Worm (Caenorhabditis elegans): ENCODE data around the gene F35E8.6.

- no peak for TF ChIP-seq skn-1 (tag; optimal IDR thresholded peaks at IDR 0.05)
- no peak for TF ChIP-seq elt-3 (tag; optimal IDR thresholded peaks at IDR 0.05)
- TF ChIP-seq ceh-16 (tag; optimal IDR thresholded peaks at IDR 0.05) = no peak
- no peak for TF ChIP-seq dmd-4 (tag; optimal IDR thresholded peaks at IDR 0.05)
- no peak for TF ChIP-seq egl-27 (tag; optimal IDR thresholded peaks at IDR 0.05)
- TF ChIP-seq mab-5 (tag; optimal IDR thresholded peaks at IDR 0.05) = no peak
- TF ChIP-seq lin-39 (tag; optimal IDR thresholded peaks at IDR 0.05) = no peak
- TF ChIP-seq unc-39 (tag; optimal IDR thresholded peaks at IDR 0.05) = no peak
- no peak for TF ChIP-seq R02D3.7 (tag; optimal IDR thresholded peaks at IDR 0.05)
These were observed 39.0 kb downstream of the F35E8.6 start, which contains the start of gene srw-59 for ce11 chrV:15950903-15951302.

Data from whole organism, L2 larva.